Fruit fly (Drosophila melanogaster) whole organism, pupa: ENCODE results near the gene CG16820.

Experiments used
- CG12605 ChIP-seq: fragments of 200-800 bp; sonication (Bioruptor generic); IDR thresholded peaks from 2 replicates; pipeline ENCODE4 v1.3.6; 2022; ENCODE audit warnings: missing biosample characterization, missing genetic modification characterization
- CG15710 ChIP-seq: fragments of 200-800 bp; sonication (Bioruptor generic); optimal IDR thresholded peaks from 2 replicates; lab custom pipeline; 2018; ENCODE audit warnings: missing biosample characterization, mild to moderate bottlenecking, missing genetic modification characterization, moderate library complexity
- CG17806 ChIP-seq: fragments of 200-800 bp; sonication (Bioruptor generic); optimal IDR thresholded peaks from 2 replicates; lab custom pipeline; 2018; ENCODE audit warnings: missing biosample characterization, mild to moderate bottlenecking, missing genetic modification characterization, moderate library complexity
- CG34367 ChIP-seq: fragments of 200-800 bp; sonication (Bioruptor generic); optimal IDR thresholded peaks from 2 replicates; lab custom pipeline; 2018; ENCODE audit warnings: missing biosample characterization, mild to moderate bottlenecking, missing genetic modification characterization
- CG4496 ChIP-seq: fragments of 200-800 bp; sonication (Bioruptor generic); IDR thresholded peaks from 3 replicates; pipeline ENCODE4 v1.3.6; 2022; ENCODE audit warnings: missing biosample characterization, missing genetic modification characterization
- CG9948 ChIP-seq: fragments of 200-800 bp; sonication (Bioruptor generic); optimal IDR thresholded peaks from 2 replicates; lab custom pipeline; 2018; ENCODE audit warnings: missing biosample characterization, mild to moderate bottlenecking, missing genetic modification characterization, moderate library complexity
- EcR ChIP-seq: fragments of 200-800 bp; sonication (Bioruptor generic); optimal IDR thresholded peaks from 3 replicates; lab custom pipeline; 2019; ENCODE audit warnings: missing biosample characterization, missing genetic modification characterization, mild to moderate bottlenecking, moderate library complexity, missing genetic modification reagents
- Ets98B ChIP-seq: fragments of 200-800 bp; sonication (Bioruptor generic); IDR thresholded peaks from 2 replicates; pipeline ENCODE4 v1.3.6; 2022; ENCODE audit warnings: missing biosample characterization, missing genetic modification characterization
- Pif1B ChIP-seq: fragments of 200-800 bp; sonication (Bioruptor generic); optimal IDR thresholded peaks from 3 replicates; lab custom pipeline; 2016; ENCODE audit warnings: missing biosample characterization, missing genetic modification characterization
- Snoo ChIP-seq: fragments of 200-800 bp; sonication (Bioruptor generic); optimal IDR thresholded peaks from 3 replicates; lab custom pipeline; 2017; ENCODE audit warnings: missing biosample characterization, mild to moderate bottlenecking, missing genetic modification characterization, inconsistent platforms
- rn ChIP-seq: fragments of 200-800 bp; sonication (Bioruptor generic); IDR thresholded peaks from 2 replicates; pipeline ENCODE4 v1.3.6; 2022; ENCODE audit warnings: missing biosample characterization, missing genetic modification characterization

DNA sequence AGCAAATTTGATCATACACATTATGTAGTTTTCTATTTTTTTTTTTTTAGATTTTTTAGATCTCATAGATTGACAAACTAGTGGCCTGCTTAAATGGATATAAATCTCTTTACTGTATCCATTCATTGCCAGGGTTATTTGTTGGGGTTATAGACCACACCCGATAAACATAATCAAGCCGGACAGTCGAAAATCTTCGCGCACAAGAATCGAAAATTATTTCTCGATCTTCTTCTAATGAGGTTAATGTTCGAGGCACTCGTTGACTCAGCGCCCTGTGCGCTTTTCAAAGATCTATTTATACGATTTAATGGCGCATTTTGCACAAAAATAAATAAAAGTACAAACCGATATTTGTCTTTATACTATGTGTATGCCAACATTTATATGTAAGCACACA, 13.6 kb downstream of the CG16820 start, which contains the start of gene CG31730:
- TF ChIP-seq rn (GFP tag; lab: Robert Waterston, UW) = no peak
- TF ChIP-seq CG17806 (tag; lab: Kevin White, UChicago) = no peak
- TF ChIP-seq Pif1B (GFP tag; lab: Kevin White, UChicago) = no peak
- no peak for TF ChIP-seq Snoo (tag; lab: Kevin White, UChicago)
- TF ChIP-seq CG4496 (GFP tag; lab: Robert Waterston, UW) = no peak
- TF ChIP-seq CG34367 (tag; lab: Kevin White, UChicago) = no peak
- TF ChIP-seq EcR (GFP tag; lab: Kevin White, UChicago) = no peak
- no peak for TF ChIP-seq CG9948 (tag; lab: Kevin White, UChicago)
- TF ChIP-seq CG15710 (tag; lab: Kevin White, UChicago) = no peak
- TF ChIP-seq CG12605 (GFP tag; lab: Robert Waterston, UW) = no peak
- no peak for TF ChIP-seq Ets98B (GFP tag; lab: Robert Waterston, UW)
